Fruit fly (Drosophila melanogaster): Measurements from ENCODE around the gene Klp3A.

DNA sequence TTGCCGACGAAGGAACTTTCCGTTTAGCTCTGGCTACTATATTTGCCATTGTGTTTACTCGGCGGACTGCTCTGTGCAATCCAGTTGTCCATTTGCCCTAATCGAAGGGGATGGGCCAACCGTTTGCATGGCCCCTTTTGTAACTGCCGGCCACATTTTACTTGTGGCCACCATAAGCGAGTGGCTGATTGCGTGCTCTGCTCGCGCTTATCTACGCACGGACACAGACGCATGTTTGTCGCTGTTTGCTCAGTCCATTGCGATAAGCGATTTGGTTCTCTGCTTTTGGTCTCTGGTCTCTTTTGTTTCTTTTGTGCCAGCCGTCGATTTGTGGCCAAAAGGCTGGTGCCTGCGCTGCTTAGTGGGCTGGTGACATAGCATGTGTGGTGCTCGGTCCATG, 13.2 kb downstream of the Klp3A start:
- no peak for TF ChIP-seq h (optimal IDR thresholded peaks at IDR 0.05)
- no peak for TF ChIP-seq Sin3A (optimal IDR thresholded peaks at IDR 0.05)
- TF ChIP-seq ttk (optimal IDR thresholded peaks at IDR 0.05) = no peak
- no peak for TF ChIP-seq psq (optimal IDR thresholded peaks at IDR 0.05)
- no peak for TF ChIP-seq Myc (optimal IDR thresholded peaks at IDR 0.05)
- no peak for TF ChIP-seq insv (optimal IDR thresholded peaks at IDR 0.05)

Measured in Kc167 (cell line).